Fruit fly (Drosophila melanogaster): Measurements from ENCODE around the gene CG34279.

Gene CG34279

dm6 chr3R:17359370-17359769, 43.7 kb downstream of the CG34279 start:
- TF ChIP-seq h (optimal IDR thresholded peaks at IDR 0.05), result no peak
- TF ChIP-seq Sin3A (optimal IDR thresholded peaks at IDR 0.05), result no peak
- no peak for TF ChIP-seq psq (optimal IDR thresholded peaks at IDR 0.05)
